Fruit fly (Drosophila melanogaster) whole organism, larva: ENCODE results near the gene Pex10.

ENCODE experiments used
- noc ChIP-seq: fragments of 200-800 bp; sonication (Bioruptor generic); optimal IDR thresholded peaks from 3 replicates; lab custom pipeline; 2019; ENCODE audit warnings: missing biosample characterization, mild to moderate bottlenecking, missing genetic modification characterization, moderate library complexity

The Pex10 gene

DNA sequence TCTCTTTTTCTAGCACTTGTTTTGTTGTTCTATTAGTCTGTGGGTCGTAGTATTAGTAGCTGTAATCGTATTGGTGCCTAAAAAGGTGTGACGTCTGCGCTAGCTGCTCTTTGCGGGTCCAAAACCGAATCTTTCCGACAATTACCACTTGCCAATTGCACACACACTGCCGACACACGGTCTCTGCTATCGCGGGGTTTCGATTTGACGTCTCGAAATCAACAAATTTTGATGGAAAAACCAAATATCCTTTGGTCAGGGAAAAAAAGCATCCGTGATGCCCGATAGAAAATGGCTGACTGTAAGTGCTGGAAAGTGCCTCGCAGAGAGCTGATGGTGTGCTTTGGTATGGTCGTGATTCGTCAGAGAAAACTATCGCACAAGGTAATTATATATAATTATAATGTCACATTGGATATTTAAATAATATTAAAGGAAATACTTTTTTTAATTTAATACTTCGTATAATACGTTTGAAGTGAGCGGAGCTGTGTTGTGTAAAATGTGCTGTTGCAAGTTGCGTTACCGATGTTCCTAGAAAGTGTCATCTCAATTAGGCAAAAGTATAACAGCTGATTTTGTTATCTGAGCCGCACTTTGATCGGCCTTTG is at the start of gene Pex10, which contains the start of gene CG12099:
Pex10 (plus strand) TSS at position 51 of the 611 bp plus-strand sequence.
CG12099 (minus strand) TSS at position 307 of the 611 bp plus-strand sequence.
- TF ChIP-seq noc (tag; lab: Kevin White, UChicago), result peak; percentile 90

DNA sequence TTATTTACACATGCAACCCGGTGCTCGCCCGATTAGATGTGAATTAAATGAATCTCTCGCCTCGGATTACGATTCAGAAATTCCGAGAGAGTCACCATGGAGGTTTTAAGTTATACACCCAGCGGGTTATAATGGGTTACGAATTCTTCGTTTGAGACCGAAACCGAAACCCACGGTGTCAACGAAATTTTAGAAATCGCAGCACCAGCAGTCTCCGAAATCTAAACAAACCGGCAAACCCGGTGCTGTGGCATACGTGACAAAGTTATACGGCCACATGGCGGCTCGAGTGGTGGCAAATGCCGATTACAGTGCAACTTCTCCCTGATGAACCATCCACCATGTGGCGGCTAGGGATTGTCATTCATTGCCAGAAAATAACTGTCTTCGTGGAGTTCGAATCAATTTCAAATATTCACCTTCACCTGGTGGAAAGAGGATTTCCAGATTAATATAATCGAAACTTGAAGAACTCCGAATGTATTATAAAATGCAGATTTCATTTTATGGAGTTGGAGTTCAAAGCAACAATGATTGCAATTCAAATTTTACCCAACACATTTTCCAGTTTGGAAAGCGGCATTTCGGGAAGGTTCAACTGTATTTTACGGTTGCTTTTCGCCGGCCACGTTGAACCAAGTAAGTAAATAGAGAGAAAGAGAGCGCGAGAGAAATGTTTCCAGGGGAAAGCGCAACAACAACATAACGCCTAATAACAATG is 42.0 kb upstream of the Pex10 start:
- TF ChIP-seq noc (tag; lab: Kevin White, UChicago), result peak; percentile 81

DNA sequence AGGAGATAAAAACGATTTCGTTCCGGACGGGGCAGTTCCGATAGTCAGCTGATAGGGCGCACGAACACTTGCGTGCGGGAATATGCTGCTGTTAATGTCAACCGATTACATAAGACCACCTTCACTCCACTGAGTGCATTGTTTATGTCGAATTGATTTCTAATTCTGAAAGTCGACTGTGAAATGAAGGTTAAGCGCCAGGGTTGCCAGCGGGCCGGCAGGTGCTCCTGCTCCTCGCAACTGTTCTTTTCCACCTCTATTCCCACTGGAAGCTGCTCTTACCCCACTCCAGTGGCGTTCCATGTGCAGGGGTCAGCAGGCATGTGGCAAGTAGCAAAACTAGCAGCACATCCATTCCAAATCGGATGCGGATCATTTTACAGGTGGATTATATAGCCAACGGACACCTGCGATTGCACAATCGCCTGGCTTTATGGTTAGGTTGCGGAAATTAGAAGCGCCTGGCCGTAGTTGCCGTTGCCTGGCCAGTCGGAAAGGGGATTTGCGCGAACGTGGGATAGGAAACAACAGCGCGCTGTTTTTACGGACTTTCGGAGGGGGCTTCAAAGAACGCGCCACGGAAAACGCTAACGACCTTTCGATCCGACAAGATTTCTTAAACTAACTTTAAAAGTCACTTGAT is 41.3 kb upstream of the Pex10 start, which contains the start of gene cue:
cue (minus strand) TSS at position 641 of the 643 bp plus-strand sequence.
- TF ChIP-seq noc (tag; lab: Kevin White, UChicago), result no peak

DNA sequence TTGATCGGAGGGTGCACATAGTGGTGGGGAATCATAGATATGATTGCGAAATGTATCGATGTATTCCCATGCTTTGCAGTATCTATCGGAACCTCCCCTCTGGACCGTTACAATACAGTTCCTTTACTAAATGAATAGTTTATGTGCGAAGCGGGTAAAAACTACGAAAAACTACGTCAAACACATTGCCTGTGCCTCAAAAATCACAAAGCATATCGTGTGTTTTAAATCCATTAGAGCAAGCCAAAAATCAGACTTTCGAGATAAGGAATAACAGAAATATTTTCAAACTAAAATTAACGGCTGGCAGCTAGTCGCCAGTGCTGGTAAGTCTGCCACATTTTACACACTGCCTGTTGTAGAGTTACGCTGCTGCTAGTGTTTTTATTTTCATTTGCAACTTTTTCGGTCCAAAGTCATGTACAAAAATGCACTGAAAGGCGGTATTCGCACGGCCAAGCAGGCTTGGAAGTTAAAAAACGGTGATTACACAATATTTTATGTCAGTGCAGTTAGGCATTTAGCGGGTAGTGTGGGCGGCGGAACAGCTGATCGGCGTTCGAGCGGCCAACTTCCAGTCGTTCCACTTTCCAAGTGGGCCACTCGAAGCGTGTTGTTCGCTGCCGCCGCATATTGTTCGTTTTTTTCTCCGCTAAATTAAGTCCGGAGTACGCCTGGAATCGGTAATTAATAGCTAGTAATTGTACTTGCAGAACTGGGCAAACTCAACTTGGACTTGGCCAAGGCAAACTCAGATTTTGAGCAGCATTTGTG is 40.6 kb upstream of the Pex10 start:
- no peak for TF ChIP-seq noc (tag; lab: Kevin White, UChicago)

DNA sequence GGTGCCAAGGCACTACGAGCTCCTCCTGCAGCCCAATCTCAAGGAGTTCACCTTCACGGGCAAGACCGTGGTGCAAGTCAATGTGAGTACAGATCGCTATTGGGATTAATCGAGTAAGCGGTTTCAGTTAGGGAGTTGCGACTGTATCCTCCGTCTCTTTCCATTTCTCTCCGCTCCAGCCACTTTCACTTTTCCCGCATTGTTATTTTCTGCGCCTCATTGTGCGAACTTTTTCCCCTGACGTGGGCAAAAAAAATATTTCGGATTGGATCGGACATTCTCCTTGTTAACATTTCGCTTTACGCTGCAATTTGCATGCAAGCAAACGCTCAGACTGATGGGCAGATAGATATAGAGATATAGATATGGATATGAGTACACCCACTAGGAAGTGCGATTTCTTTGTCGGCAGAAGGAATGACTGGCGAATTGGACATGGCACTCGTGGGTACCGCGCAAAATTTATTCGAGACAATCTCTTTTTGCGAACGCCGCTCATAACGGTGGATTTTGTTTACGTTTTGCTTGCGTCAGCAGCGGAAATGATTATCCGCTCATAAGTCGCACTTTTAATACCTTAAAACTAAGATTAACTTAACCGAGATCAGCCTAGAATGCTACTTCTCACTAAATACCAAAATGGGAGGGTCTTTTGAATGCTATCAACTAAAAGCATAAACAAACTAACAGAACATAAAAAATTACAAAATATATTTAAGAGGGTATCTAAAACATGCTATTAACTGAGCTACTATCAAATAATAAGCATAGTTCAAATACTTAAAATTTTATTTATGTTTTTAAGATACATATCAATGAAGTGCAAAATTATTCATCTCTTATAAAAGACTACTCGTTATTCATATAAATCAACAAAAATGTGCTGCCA is 39.1 kb upstream of the Pex10 start:
- TF ChIP-seq noc (tag; lab: Kevin White, UChicago), result peak; percentile 72

DNA sequence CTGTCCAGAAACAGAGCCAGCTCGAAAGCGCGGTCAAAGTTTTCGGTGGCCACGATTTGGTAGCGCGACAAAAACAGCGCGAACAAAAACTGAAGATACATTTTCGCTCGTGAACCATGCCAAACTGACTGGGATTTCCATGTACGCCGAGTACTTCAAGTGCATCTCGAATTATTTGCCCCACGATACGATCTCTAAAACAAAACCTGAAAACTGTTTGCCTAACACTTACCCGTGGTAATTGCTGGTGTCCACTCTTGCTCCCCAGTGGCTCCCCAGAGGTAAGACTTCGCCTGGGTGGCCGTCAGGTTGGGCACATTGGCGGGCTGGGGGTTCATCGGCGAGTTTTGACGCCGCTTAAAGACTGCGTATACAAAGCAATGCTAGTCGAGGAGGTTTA is 26.9 kb upstream of the Pex10 start, which contains the start of gene Ir62a:
Ir62a (minus strand) TSS at position 101 of the 400 bp plus-strand sequence.
- TF ChIP-seq noc (tag; lab: Kevin White, UChicago), result no peak

DNA sequence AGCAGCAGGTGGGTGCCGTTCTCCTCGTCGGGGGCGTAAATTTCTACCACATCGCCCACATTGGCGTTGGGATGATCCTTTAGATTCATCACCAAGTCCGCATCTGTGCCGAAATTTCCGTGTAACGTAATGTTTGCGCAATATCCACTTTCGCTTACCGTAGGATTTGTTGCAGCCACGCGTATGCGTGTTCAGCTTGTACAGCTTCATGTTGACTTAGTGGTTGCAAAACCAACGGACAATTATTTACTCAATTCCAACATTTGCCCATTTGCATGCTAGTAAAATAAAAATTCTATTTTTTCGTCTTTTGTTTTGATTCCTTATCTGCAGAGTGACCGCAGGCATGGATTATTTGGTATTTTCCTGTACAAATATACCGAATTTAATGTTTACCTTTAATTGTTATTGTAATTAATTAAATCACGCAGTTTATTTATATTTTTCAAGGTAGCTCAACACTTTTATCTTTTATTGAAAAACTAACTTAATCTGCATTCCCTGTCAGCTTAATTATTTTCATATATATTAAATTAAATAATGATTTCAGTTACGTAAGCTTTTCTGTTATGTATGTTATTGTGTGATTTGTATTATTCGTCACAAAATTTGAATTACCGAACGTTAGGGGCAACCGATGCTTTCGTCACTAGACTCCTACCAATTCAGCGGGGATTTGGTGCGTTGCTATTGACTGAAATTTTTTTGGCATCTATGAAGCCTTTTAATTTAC is 24.2 kb upstream of the Pex10 start, which contains the start of gene Iml1:
Iml1 (minus strand) TSS at position 336 of the 733 bp plus-strand sequence.
- TF ChIP-seq noc (tag; lab: Kevin White, UChicago), result no peak

DNA sequence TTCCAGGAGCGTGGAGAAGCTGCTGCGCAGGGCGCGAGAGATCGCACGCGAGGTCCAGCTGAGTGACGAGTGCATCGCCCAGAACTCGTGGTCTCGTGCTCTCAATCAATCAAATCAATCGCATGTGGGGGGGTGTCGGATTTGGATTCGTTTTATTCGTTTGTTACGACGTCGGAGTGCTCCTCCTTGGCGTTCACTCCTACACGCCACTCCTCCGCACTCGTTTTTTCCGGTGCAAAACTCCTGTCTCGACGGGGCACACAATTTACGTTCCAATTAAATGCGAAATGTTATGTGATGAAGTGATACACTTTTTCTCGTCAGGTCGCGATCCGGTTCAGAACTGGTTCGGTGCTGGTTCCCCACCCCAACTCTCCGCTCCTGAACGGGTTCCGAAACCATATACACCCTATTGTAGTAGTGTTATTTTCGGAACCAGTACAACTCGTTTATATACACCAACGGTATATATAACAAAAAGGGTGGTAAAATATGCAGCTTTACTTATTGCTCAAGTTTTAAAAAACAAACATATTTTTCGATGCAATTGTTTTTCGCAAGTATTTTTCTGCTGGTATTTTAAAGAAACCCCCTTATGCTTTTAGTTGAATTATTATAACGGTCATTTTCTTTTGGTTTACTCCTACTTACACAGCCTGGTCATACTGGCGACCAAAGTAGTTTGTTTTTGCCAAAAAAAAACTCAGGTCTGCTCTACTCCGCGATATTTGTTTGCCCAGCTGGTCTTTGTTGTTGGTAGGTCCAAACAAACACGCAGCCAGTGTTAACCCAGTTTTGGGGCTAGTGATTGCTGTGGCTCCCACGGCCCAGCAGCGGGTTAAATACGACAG is 21.3 kb upstream of the Pex10 start, which contains the start of the genes CG12091 and pns:
CG12091 (minus strand) TSS at position 349 of the 851 bp plus-strand sequence.
pns (plus strand) TSS at position 651 of the 851 bp plus-strand sequence.
- peak; percentile 74 for TF ChIP-seq noc (tag; lab: Kevin White, UChicago)

DNA sequence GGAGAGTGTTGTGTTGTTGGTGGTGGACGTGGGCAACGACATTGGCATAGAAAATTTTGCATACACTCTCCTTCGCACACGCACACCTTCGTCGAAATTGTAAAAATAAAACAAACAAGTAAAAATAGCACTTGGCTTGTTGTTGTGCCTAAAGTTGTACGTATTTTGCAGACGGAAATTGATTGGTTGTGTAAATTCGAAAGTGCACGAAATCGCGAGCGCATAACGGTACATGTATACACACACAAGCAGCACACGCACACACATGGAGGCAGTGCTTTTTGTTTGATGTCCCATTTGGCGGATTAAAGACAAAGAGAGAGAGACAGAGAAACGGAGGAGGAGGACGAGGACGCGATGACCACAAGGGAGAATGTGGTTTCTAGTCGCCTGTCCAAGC is 20.7 kb upstream of the Pex10 start:
- TF ChIP-seq noc (tag; lab: Kevin White, UChicago), result no peak

DNA sequence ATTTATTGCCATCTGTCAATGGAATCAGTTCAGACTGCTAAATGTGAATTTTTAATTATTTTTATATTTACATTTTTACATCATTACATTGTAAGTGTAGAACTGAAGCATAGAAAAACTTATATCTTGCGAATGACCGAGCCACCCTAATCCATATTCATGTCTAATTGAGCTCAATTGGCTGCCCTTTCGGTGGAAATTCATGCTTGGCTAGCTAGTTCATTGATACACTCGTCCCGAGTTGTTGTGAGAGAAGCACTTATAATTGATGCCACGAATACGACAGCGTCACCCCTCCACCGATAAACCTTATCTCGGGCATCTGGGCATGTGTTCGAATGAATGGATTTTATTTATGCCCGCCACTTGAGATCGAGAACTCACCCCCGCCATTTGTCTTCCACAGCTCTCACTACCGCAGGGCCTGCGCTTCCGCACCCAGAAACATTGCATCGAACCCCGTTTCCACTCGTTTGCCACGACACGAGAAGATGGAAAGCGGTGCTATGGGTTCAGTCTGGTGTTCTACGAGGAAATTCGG is 19.6 kb upstream of the Pex10 start:
- no peak for TF ChIP-seq noc (tag; lab: Kevin White, UChicago)

DNA sequence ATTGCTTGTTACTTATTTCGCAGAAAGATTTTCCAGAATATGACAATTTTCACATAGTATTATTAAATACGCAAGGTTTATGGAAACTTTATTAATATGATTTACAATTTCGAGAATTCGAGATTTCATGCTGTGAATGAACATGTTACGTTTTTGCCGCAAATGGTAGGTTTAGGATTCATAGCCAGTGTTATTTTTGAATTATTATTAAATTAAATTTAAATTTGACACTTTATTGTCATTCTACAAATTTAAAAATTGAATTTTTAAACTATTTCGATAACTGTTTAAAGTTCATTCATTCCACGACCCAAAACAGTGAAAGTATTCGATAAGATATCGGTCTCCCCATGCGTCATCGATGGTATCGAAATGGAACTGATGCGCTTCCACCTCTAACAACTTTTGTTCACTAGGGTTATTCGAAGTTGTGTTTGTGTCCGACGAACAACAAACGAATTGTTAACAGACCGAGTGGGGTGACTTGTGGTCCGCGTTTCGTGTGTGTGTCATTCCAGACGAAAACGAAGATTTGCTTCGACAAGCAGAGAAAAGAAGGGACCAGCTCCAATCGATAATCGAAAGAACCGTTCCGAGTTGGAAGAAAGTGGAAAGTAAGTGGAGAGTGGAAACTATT is 12.2 kb upstream of the Pex10 start, which contains the start of the genes CG32313 and Pcyt1:
CG32313 (minus strand) TSS at position 51 of the 637 bp plus-strand sequence.
Pcyt1 (plus strand) TSS at position 400 of the 637 bp plus-strand sequence.
- no peak for TF ChIP-seq noc (tag; lab: Kevin White, UChicago)
